Worm (Caenorhabditis elegans): ENCODE measurements around the gene fbxa-59.

The fbxa-59 gene

DNA sequence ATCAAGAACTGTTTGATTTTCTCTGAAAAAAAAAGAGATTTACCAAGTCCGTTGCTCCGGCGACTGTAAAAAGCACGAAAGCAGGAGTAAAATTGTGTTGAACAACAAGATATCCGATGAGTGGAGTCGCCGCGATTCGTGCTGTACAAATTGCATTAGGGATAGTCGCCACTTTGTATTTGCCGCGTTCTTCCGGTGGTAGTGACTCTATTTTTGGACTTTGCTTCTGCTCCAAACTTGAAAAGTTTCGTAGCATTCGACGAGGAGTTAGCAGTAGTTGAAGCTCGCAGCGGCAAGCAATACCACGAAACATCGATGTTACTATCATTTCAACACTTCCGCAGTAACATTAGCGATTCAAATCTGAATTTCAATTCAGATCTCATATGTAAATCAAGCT, 33.7 kb downstream of the fbxa-59 start, which contains the start of gene crls-1 (continued):
- TF ChIP-seq lin-26 (GFP tag; IDR thresholded peaks at IDR 0.05) (no peak), ztf-25 (GFP tag; IDR thresholded peaks at IDR 0.05) (no peak), K11D2.4 (GFP tag; IDR thresholded peaks at IDR 0.05) (no peak), cebp-1 (GFP tag; IDR thresholded peaks at IDR 0.05) (no peak), cebp-1 (tag; optimal IDR thresholded peaks at IDR 0.05) (no peak), him-1 (tag; optimal IDR thresholded peaks at IDR 0.05) (no peak), F52B5.7 (tag; optimal IDR thresholded peaks at IDR 0.05) (peak; percentile 26), ceh-27 (GFP tag; optimal IDR thresholded peaks at IDR 0.05) (no peak), tlf-1 (GFP tag; optimal IDR thresholded peaks at IDR 0.05) (peak; percentile 16), attf-5 (GFP tag; optimal IDR thresholded peaks at IDR 0.05) (no peak), rcor-1 (GFP tag; IDR thresholded peaks at IDR 0.05) (no peak), madf-3 (GFP tag; IDR thresholded peaks at IDR 0.05) (0 out of 2 replicates have a peak, but pooled peaks have one; percentile 28), egrh-3 (GFP tag; IDR thresholded peaks at IDR 0.05) (no peak), snpc-3.4 (tag; optimal IDR thresholded peaks at IDR 0.05) (no peak), B0261.1 (tag; optimal IDR thresholded peaks at IDR 0.05) (no peak), C06A6.2 (GFP tag; conservative IDR thresholded peaks at IDR 0.05) (no peak)

- TF ChIP-seq hmg-1.2 (GFP tag; IDR thresholded peaks at IDR 0.05) (peak; percentile 16; the same call in 1 of the 2 replicates), lag-1 (GFP tag; IDR thresholded peaks at IDR 0.05) (no peak), cebp-1 (GFP tag; IDR thresholded peaks at IDR 0.05) (no peak), cebp-1 (tag; optimal IDR thresholded peaks at IDR 0.05) (peak; percentile 2)
Measured at ce11 chrIII:907990-908389, 35.3 kb downstream of the fbxa-59 start.

ce11 chrIII:907311-907710, 36.0 kb downstream of the fbxa-59 start, which contains the start of gene F23H11.4:
Gene F23H11.4, minus strand, starts transcription at chrIII:907539.
- TF ChIP-seq ceh-100 (GFP tag; IDR thresholded peaks at IDR 0.05) (no peak), ztf-6 (GFP tag; IDR thresholded peaks at IDR 0.05) (no peak), snpc-1.3 (tag; optimal IDR thresholded peaks at IDR 0.05; ENCODE audit: insufficient read depth) (no peak), mxl-1 (tag; optimal IDR thresholded peaks at IDR 0.05) (no peak), madf-8 (GFP tag; conservative IDR thresholded peaks at IDR 0.05) (no peak), dpl-1 (GFP tag; optimal IDR thresholded peaks at IDR 0.05) (no peak)

DNA sequence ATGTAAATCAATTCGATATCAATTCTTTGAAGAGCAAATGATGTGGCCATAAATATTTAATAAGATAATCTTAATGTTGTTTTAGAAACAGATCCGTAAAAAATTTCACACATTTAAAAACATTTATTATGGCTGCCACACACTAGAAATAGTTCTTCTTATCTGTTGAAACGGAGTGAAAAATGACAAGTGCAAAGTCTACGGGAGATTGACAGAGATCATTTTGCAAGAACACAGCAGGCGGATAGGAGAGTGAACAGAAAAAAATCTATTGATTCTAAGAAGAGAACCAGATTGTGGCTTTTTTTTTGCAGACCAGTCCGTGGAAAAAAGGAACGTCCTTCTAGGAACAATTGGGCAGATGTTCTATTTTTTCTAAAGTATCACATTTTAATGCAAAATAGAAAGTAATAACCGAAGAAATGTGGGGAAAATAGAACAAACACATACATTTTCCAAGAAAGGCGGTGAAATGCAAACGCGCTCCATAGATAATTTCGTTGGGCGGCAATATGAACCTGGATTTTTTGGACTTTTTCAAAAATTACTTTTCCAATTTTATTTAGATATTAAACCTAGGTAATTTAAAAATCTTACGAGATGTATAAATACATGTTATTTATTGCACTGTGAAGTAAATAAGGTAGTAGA, 41.6 kb downstream of the fbxa-59 start:
- no peak for TF ChIP-seq nhr-120 (GFP tag; IDR thresholded peaks at IDR 0.05)
- TF ChIP-seq dpl-1 (GFP tag; optimal IDR thresholded peaks at IDR 0.05) = peak; percentile 47
- TF ChIP-seq madf-6 (GFP tag; IDR thresholded peaks at IDR 0.05) = peak; percentile 35; the same call in 1 of the 2 replicates
- TF ChIP-seq efl-1 (GFP tag; optimal IDR thresholded peaks at IDR 0.05) = peak; percentile 57
- 0 out of 2 replicates have a peak, but pooled peaks have one; percentile 8 for TF ChIP-seq attf-3 (GFP tag; conservative IDR thresholded peaks at IDR 0.05)
- peak; percentile 25 for TF ChIP-seq lin-40 (tag; optimal IDR thresholded peaks at IDR 0.05)
- TF ChIP-seq nhr-80 (tag; optimal IDR thresholded peaks at IDR 0.05) = peak; percentile 54
- TF ChIP-seq hmg-1.2 (GFP tag; IDR thresholded peaks at IDR 0.05) = 0 out of 2 replicates have a peak, but pooled peaks have one; percentile 8
- peak; percentile 19 for TF ChIP-seq athp-1 (tag; optimal IDR thresholded peaks at IDR 0.05)
- no peak for TF ChIP-seq mel-28 (tag; optimal IDR thresholded peaks at IDR 0.05; ENCODE audit: borderline replicate concordance)
- TF ChIP-seq nhr-90 (tag; optimal IDR thresholded peaks at IDR 0.05) = no peak
- no peak for TF ChIP-seq ztf-25 (GFP tag; IDR thresholded peaks at IDR 0.05)
- TF ChIP-seq D2030.7 (GFP tag; IDR thresholded peaks at IDR 0.05) = peak; percentile 11; the same call in 1 of the 2 replicates
- TF ChIP-seq him-1 (tag; optimal IDR thresholded peaks at IDR 0.05) = peak; percentile 25
- peak in 1 of 3 experiments; percentile 39 for TF ChIP-seq lin-35 (GFP tag; optimal IDR thresholded peaks at IDR 0.05)
- peak; percentile 21 for TF ChIP-seq ztf-26 (tag; optimal IDR thresholded peaks at IDR 0.05)
- TF ChIP-seq mcd-1 (GFP tag; IDR thresholded peaks at IDR 0.05) = peak; percentile 85
- peak; percentile 41 for TF ChIP-seq lin-54 (GFP tag; optimal IDR thresholded peaks at IDR 0.05)
